Fruit fly (Drosophila melanogaster): ENCODE measurements around the gene CG11983.
A peak's percentile ranks its signal among the peaks of the same experiment; 100 is the strongest.

CG11983 gene

dm6 chr3R:9053021-9053420 lies 44.9 kb downstream of the CG11983 start (continued):
- TF ChIP-seq Spps (tag; optimal IDR thresholded peaks at IDR 0.05), result no peak
- TF ChIP-seq h (optimal IDR thresholded peaks at IDR 0.05), result no peak
- no peak for TF ChIP-seq Asciz (GFP tag; optimal IDR thresholded peaks at IDR 0.05)
- TF ChIP-seq Doc2 (GFP tag; IDR thresholded peaks at IDR 0.05), result no peak
- peak; percentile 71 for TF ChIP-seq ash1 (GFP tag; optimal IDR thresholded peaks at IDR 0.05)
- no peak for TF ChIP-seq CG2129 (GFP tag; IDR thresholded peaks at IDR 0.05; ENCODE audit: partially characterized antibody)
- peak; percentile 72 for TF ChIP-seq Hand (GFP tag; optimal IDR thresholded peaks at IDR 0.05)
- peak; percentile 76 for TF ChIP-seq pb (GFP tag; optimal IDR thresholded peaks at IDR 0.05)
- TF ChIP-seq CG16815 (GFP tag; optimal IDR thresholded peaks at IDR 0.05), result no peak
- peak; percentile 44 for TF ChIP-seq tap (tag; optimal IDR thresholded peaks at IDR 0.05)
- TF ChIP-seq Blimp-1 (GFP tag; optimal IDR thresholded peaks at IDR 0.05), result peak; percentile 76
- peak; percentile 67 for TF ChIP-seq gcm (GFP tag; optimal IDR thresholded peaks at IDR 0.05)
- no peak for TF ChIP-seq mld (GFP tag; IDR thresholded peaks at IDR 0.05; ENCODE audit: partially characterized antibody)
- no peak for TF ChIP-seq zen (tag; optimal IDR thresholded peaks at IDR 0.05)
- TF ChIP-seq CG6765 (GFP tag; optimal IDR thresholded peaks at IDR 0.05), result no peak
- TF ChIP-seq Fer1 (GFP tag; optimal IDR thresholded peaks at IDR 0.05), result peak; percentile 84
- TF ChIP-seq Hr3 (GFP tag; optimal IDR thresholded peaks at IDR 0.05), result no peak
- no peak for TF ChIP-seq bbx (GFP tag; IDR thresholded peaks at IDR 0.05; ENCODE audit: partially characterized antibody)
- TF ChIP-seq ci (GFP tag; IDR thresholded peaks at IDR 0.05), result no peak
- TF ChIP-seq B-H1 (GFP tag; IDR thresholded peaks at IDR 0.05), result no peak
- TF ChIP-seq pita (GFP tag; optimal IDR thresholded peaks at IDR 0.05), result no peak
- no peak for TF ChIP-seq schlank (tag; optimal IDR thresholded peaks at IDR 0.05)
- TF ChIP-seq CG11085 (GFP tag; IDR thresholded peaks at IDR 0.05), result no peak
- peak; percentile 56 for TF ChIP-seq Camta (GFP tag; optimal IDR thresholded peaks at IDR 0.05)
- no peak for TF ChIP-seq Sox100B (GFP tag; optimal IDR thresholded peaks at IDR 0.05)
- TF ChIP-seq cwo (GFP tag; optimal IDR thresholded peaks at IDR 0.05), result peak; percentile 78
- no peak for TF ChIP-seq sr (GFP tag; IDR thresholded peaks at IDR 0.05)
- peak; percentile 29 for TF ChIP-seq Max (GFP tag; optimal IDR thresholded peaks at IDR 0.05)
- TF ChIP-seq danr (GFP tag; IDR thresholded peaks at IDR 0.05), result no peak
- no peak for TF ChIP-seq ranshi (GFP tag; IDR thresholded peaks at IDR 0.05)
- TF ChIP-seq Oaz (GFP tag; IDR thresholded peaks at IDR 0.05), result no peak
- peak; percentile 82 for TF ChIP-seq caup (GFP tag; optimal IDR thresholded peaks at IDR 0.05; ENCODE audit: severe bottlenecking)
- no peak for TF ChIP-seq CG31388 (GFP tag; optimal IDR thresholded peaks at IDR 0.05)
- TF ChIP-seq da (GFP tag; optimal IDR thresholded peaks at IDR 0.05), result peak; percentile 46
- no peak for TF ChIP-seq Opbp (GFP tag; IDR thresholded peaks at IDR 0.05; ENCODE audit: partially characterized antibody)
- TF ChIP-seq Sry-δ (GFP tag; optimal IDR thresholded peaks at IDR 0.05), result peak; percentile 44
- no peak for TF ChIP-seq C15 (GFP tag; IDR thresholded peaks at IDR 0.05)
- no peak for TF ChIP-seq hkb (optimal IDR thresholded peaks at IDR 0.05)
- no peak for TF ChIP-seq hkb (GFP tag; IDR thresholded peaks at IDR 0.05)
- no peak for TF ChIP-seq Hmx (GFP tag; optimal IDR thresholded peaks at IDR 0.05)
- TF ChIP-seq HLHmδ (GFP tag; optimal IDR thresholded peaks at IDR 0.05), result peak; percentile 92
- peak; percentile 23 for TF ChIP-seq CG4424 (GFP tag; optimal IDR thresholded peaks at IDR 0.05)
- TF ChIP-seq CG2712 (tag; optimal IDR thresholded peaks at IDR 0.05), result peak; percentile 54
- TF ChIP-seq Dfd (GFP tag; optimal IDR thresholded peaks at IDR 0.05), result no peak
- no peak for TF ChIP-seq CG11247 (GFP tag; IDR thresholded peaks at IDR 0.05)
- TF ChIP-seq CG14710 (tag; optimal IDR thresholded peaks at IDR 0.05), result no peak
- TF ChIP-seq Abd-B (GFP tag; optimal IDR thresholded peaks at IDR 0.05), result no peak
- TF ChIP-seq CG7556 (GFP tag; optimal IDR thresholded peaks at IDR 0.05), result peak; percentile 28
- TF ChIP-seq CG33213 (GFP tag; optimal IDR thresholded peaks at IDR 0.05), result no peak
- TF ChIP-seq CG13123 (GFP tag; optimal IDR thresholded peaks at IDR 0.05), result no peak
- no peak for TF ChIP-seq CG10274 (GFP tag; optimal IDR thresholded peaks at IDR 0.05)
- TF ChIP-seq CG34224 (GFP tag; IDR thresholded peaks at IDR 0.05; ENCODE audit: partially characterized antibody), result no peak

Data from whole organism, embryonic.